Fruit fly (Drosophila melanogaster) whole organism, embryonic: ENCODE results near the gene odd.

Experiments used
- Atf-2 ChIP-seq: fragments of 200-800 bp; sonication (Bioruptor generic); optimal IDR thresholded peaks from 2 replicates; lab custom pipeline; 2016; ENCODE audit warnings: missing biosample characterization, missing genetic modification characterization
- Awh ChIP-seq: fragments of 200-800 bp; sonication (Bioruptor generic); IDR thresholded peaks from 2 replicates; pipeline ENCODE4, ENCODE4 v1.3.6; 2022; ENCODE audit warnings: missing biosample characterization, missing genetic modification characterization
- Bteb2 ChIP-seq: fragments of 200-800 bp; sonication (Bioruptor generic); optimal IDR thresholded peaks from 2 replicates; lab custom pipeline; 2016; ENCODE audit warnings: missing biosample characterization, missing genetic modification characterization
- CG10274 ChIP-seq: fragments of 200-800 bp; sonication (Bioruptor generic); optimal IDR thresholded peaks from 3 replicates; lab custom pipeline; 2017; ENCODE audit warnings: missing biosample characterization, mild to moderate bottlenecking, missing genetic modification characterization
- CG10321 ChIP-seq: fragments of 200-800 bp; sonication (Bioruptor generic); IDR thresholded peaks from 2 replicates; pipeline ENCODE4 v1.3.6; 2022; ENCODE audit warnings: missing biosample characterization, missing genetic modification characterization
- CG10462 ChIP-seq: fragments of 200-800 bp; sonication (Bioruptor generic); optimal IDR thresholded peaks from 2 replicates; lab custom pipeline; 2016; ENCODE audit warnings: missing biosample characterization, missing genetic modification characterization
- CG10543 ChIP-seq: fragments of 200-800 bp; sonication (Bioruptor generic); optimal IDR thresholded peaks from 3 replicates; lab custom pipeline; 2017; ENCODE audit warnings: missing biosample characterization, mild to moderate bottlenecking, missing genetic modification characterization, moderate library complexity
- CG13123 ChIP-seq: fragments of 200-800 bp; sonication (Bioruptor generic); optimal IDR thresholded peaks from 2 replicates; lab custom pipeline; 2016; ENCODE audit warnings: missing biosample characterization, missing genetic modification characterization
- CG13775 ChIP-seq: fragments of 200-800 bp; sonication (Bioruptor generic); optimal IDR thresholded peaks from 3 replicates; lab custom pipeline; 2017; ENCODE audit warnings: missing biosample characterization, mild to moderate bottlenecking, missing genetic modification characterization
- CG15073 ChIP-seq: fragments of 200-800 bp; sonication (Bioruptor generic); optimal IDR thresholded peaks from 2 replicates; lab custom pipeline; 2016; ENCODE audit warnings: missing biosample characterization, missing genetic modification characterization
- CG15479 ChIP-seq: fragments of 200-800 bp; sonication (Bioruptor generic); optimal IDR thresholded peaks from 3 replicates; lab custom pipeline; 2019; ENCODE audit warnings: missing biosample characterization, mild to moderate bottlenecking, missing genetic modification characterization, moderate library complexity
- CG15514 ChIP-seq: fragments of 200-800 bp; sonication (Bioruptor generic); optimal IDR thresholded peaks from 3 replicates; lab custom pipeline; 2017; ENCODE audit warnings: missing biosample characterization, missing genetic modification characterization, mild to moderate bottlenecking, moderate library complexity, missing genetic modification reagents
- CG17385 ChIP-seq: fragments of 200-800 bp; sonication (Bioruptor generic); optimal IDR thresholded peaks from 3 replicates; lab custom pipeline; 2018; ENCODE audit warnings: missing biosample characterization, mild to moderate bottlenecking, missing genetic modification characterization
- CG18764 ChIP-seq: fragments of 200-800 bp; sonication (Bioruptor generic); optimal IDR thresholded peaks from 3 replicates; lab custom pipeline; 2016; ENCODE audit warnings: missing biosample characterization, missing genetic modification characterization
- CG30431 ChIP-seq: fragments of 200-800 bp; sonication (Bioruptor generic); optimal IDR thresholded peaks from 2 replicates; lab custom pipeline; 2017; ENCODE audit warnings: missing biosample characterization, missing genetic modification characterization
- CG32772 ChIP-seq: fragments of 200-800 bp; sonication (Bioruptor generic); IDR thresholded peaks from 2 replicates; pipeline ENCODE4 v1.3.6; 2022; ENCODE audit warnings: missing biosample characterization, missing genetic modification characterization
- CG4328 ChIP-seq: fragments of 200-800 bp; sonication (Bioruptor generic); optimal IDR thresholded peaks from 3 replicates; lab custom pipeline; 2017; ENCODE audit warnings: missing biosample characterization, missing genetic modification reagents, missing genetic modification characterization
- CG6654 ChIP-seq: fragments of 200-800 bp; sonication (Bioruptor generic); optimal IDR thresholded peaks from 2 replicates; lab custom pipeline; 2017; ENCODE audit warnings: missing biosample characterization, mild to moderate bottlenecking, missing genetic modification characterization
- CG7745 ChIP-seq: fragments of 200-800 bp; sonication (Bioruptor generic); optimal IDR thresholded peaks from 2 replicates; lab custom pipeline; 2018; ENCODE audit warnings: missing biosample characterization, mild to moderate bottlenecking, missing genetic modification characterization, moderate library complexity
- CG8290 ChIP-seq, 3 experiments: fragments of 200-800 bp; sonication (Bioruptor generic); optimal IDR thresholded peaks; 2 replicates each; lab custom pipeline; 2016 to 2019; ENCODE audit warnings: missing biosample characterization in 3 of 3, missing genetic modification characterization in 3 of 3, mild to moderate bottlenecking in 2 of 3, moderate library complexity in 1 of 3
- CG8388 ChIP-seq: fragments of 200-800 bp; sonication (Bioruptor generic); optimal IDR thresholded peaks from 2 replicates; lab custom pipeline; 2019; ENCODE audit warnings: missing biosample characterization, mild to moderate bottlenecking, missing genetic modification characterization, moderate library complexity
- CG9876 ChIP-seq: fragments of 200-800 bp; sonication (Bioruptor generic); optimal IDR thresholded peaks from 2 replicates; lab custom pipeline; 2016; ENCODE audit warnings: missing biosample characterization, missing genetic modification characterization
- CoRest ChIP-seq: fragments of 200-800 bp; sonication (Bioruptor generic); optimal IDR thresholded peaks from 3 replicates; lab custom pipeline; 2018; ENCODE audit warnings: missing biosample characterization, mild to moderate bottlenecking, missing genetic modification characterization, moderate library complexity
- Dfd ChIP-seq, 2 experiments: fragments of >200 bp; optimal IDR thresholded peaks; 2 replicates each; lab custom pipeline; 2017; ENCODE audit warnings: missing biosample characterization in 2 of 2, missing genetic modification characterization in 2 of 2
- Dp ChIP-seq: fragments of 200-800 bp; sonication (Bioruptor generic); optimal IDR thresholded peaks from 2 replicates; lab custom pipeline; 2018; ENCODE audit warnings: missing biosample characterization, mild to moderate bottlenecking, missing genetic modification characterization, moderate library complexity
- MBD-R2 ChIP-seq: fragments of 200-800 bp; sonication (Bioruptor generic); IDR thresholded peaks from 2 replicates; pipeline ENCODE4 v1.3.6; 2022; ENCODE audit warnings: missing biosample characterization, missing genetic modification characterization
- Myb ChIP-seq: fragments of 200-800 bp; sonication (Bioruptor generic); optimal IDR thresholded peaks from 2 replicates; lab custom pipeline; 2016; ENCODE audit warnings: missing biosample characterization, missing genetic modification characterization
- Oaz ChIP-seq: fragments of 200-800 bp; sonication (Bioruptor generic); IDR thresholded peaks from 2 replicates; pipeline ENCODE4 v1.3.6; 2022; ENCODE audit warnings: missing biosample characterization, missing genetic modification characterization
- Opbp ChIP-seq: fragments of 200-800 bp; sonication (Bioruptor generic); IDR thresholded peaks from 3 replicates; pipeline ENCODE4 v1.3.6; 2022; ENCODE audit warnings: missing biosample characterization, missing genetic modification characterization; ENCODE audit not compliant: partially characterized antibody
- Sox100B ChIP-seq: fragments of 200-800 bp; sonication (Bioruptor generic); optimal IDR thresholded peaks from 3 replicates; lab custom pipeline; 2018; ENCODE audit warnings: missing biosample characterization, mild to moderate bottlenecking, missing genetic modification characterization
- Ssrp ChIP-seq: fragments of 200-800 bp; sonication (Bioruptor generic); optimal IDR thresholded peaks from 2 replicates; lab custom pipeline; 2018; ENCODE audit warnings: missing biosample characterization, mild to moderate bottlenecking, missing genetic modification characterization, moderate library complexity
- Trl ChIP-seq, 3 experiments: fragments of >200 bp in 2 of 3; fragments of 200-800 bp in 1 of 3; sonication (Bioruptor generic) in 1 of 3; optimal IDR thresholded peaks; 2 replicates in 1 of 3; 3 replicates in 2 of 3; lab custom pipeline; 2016 to 2017; ENCODE audit warnings: missing biosample characterization in 1 of 3, missing genetic modification characterization in 1 of 3
- al ChIP-seq: fragments of 200-800 bp; sonication (Bioruptor generic); IDR thresholded peaks from 2 replicates; pipeline ENCODE4 v1.3.6; 2022; ENCODE audit warnings: missing biosample characterization, missing genetic modification characterization
- br ChIP-seq: fragments of >200 bp; optimal IDR thresholded peaks from 2 replicates; lab custom pipeline; 2017
- gfzf ChIP-seq: fragments of 200-800 bp; sonication (Bioruptor generic); optimal IDR thresholded peaks from 2 replicates; lab custom pipeline; 2016; ENCODE audit warnings: missing biosample characterization, mild to moderate bottlenecking, missing genetic modification characterization, moderate library complexity
- gro ChIP-seq: fragments of 200-800 bp; sonication (Bioruptor generic); optimal IDR thresholded peaks from 2 replicates; lab custom pipeline; 2016; ENCODE audit warnings: missing biosample characterization, missing genetic modification characterization
- hb ChIP-seq: fragments of 200-800 bp; sonication (Bioruptor generic); IDR thresholded peaks from 3 replicates; pipeline ENCODE4 v1.3.6; 2022; ENCODE audit warnings: missing biosample characterization, missing genetic modification characterization; ENCODE audit not compliant: partially characterized antibody
- jumu ChIP-seq: fragments of 200-800 bp; sonication (Bioruptor generic); optimal IDR thresholded peaks from 3 replicates; lab custom pipeline; 2016; ENCODE audit warnings: missing biosample characterization, missing genetic modification characterization
- lab ChIP-seq: fragments of 200-800 bp; sonication (Bioruptor generic); optimal IDR thresholded peaks from 3 replicates; lab custom pipeline; 2017; ENCODE audit warnings: missing biosample characterization, missing genetic modification characterization, mild to moderate bottlenecking, moderate library complexity, missing genetic modification reagents
- mam ChIP-seq: fragments of 200-800 bp; sonication (Bioruptor generic); optimal IDR thresholded peaks from 3 replicates; lab custom pipeline; 2016; ENCODE audit warnings: missing biosample characterization, missing genetic modification characterization
- nom ChIP-seq: fragments of 200-800 bp; sonication (Bioruptor generic); optimal IDR thresholded peaks from 2 replicates; lab custom pipeline; 2017; ENCODE audit warnings: missing biosample characterization, missing genetic modification characterization, mild to moderate bottlenecking, moderate library complexity, missing genetic modification reagents
- pfk ChIP-seq: fragments of 200-800 bp; sonication (Bioruptor generic); optimal IDR thresholded peaks from 2 replicates; lab custom pipeline; 2018; ENCODE audit warnings: missing biosample characterization, mild to moderate bottlenecking, missing genetic modification characterization, moderate library complexity
- salm ChIP-seq: fragments of 200-800 bp; sonication (Bioruptor generic); optimal IDR thresholded peaks from 2 replicates; lab custom pipeline; 2018; ENCODE audit warnings: missing biosample characterization, mild to moderate bottlenecking, missing genetic modification characterization
- slbo ChIP-seq: fragments of 200-800 bp; sonication (Bioruptor generic); IDR thresholded peaks from 2 replicates; pipeline ENCODE4 v1.3.6; 2022; ENCODE audit warnings: missing biosample characterization, missing genetic modification characterization
- sob ChIP-seq: fragments of 200-800 bp; sonication (Bioruptor generic); IDR thresholded peaks from 2 replicates; pipeline ENCODE4 v1.3.6; 2022; ENCODE audit warnings: missing biosample characterization, missing genetic modification characterization
- stc ChIP-seq: fragments of 200-800 bp; sonication (Bioruptor generic); IDR thresholded peaks from 2 replicates; pipeline ENCODE4 v1.3.6; 2022; ENCODE audit warnings: missing biosample characterization, missing genetic modification characterization
- twi ChIP-seq: fragments of 200-800 bp; optimal IDR thresholded peaks from 2 replicates; lab custom pipeline; 2019; ENCODE audit warnings: missing biosample characterization, mild to moderate bottlenecking, missing genetic modification characterization, moderate library complexity
- tx ChIP-seq: fragments of 200-800 bp; sonication (Bioruptor generic); optimal IDR thresholded peaks from 2 replicates; lab custom pipeline; 2016; ENCODE audit warnings: missing biosample characterization, missing genetic modification characterization
- vfl ChIP-seq: fragments of 200-800 bp; sonication (Bioruptor generic); optimal IDR thresholded peaks from 2 replicates; lab custom pipeline; 2016; ENCODE audit warnings: missing biosample characterization, missing genetic modification characterization

Gene odd

dm6 chr2L:3573172-3573755 is 33.3 kb downstream of the odd start (continued):
- TF ChIP-seq Dp (GFP tag; lab: Kevin White, UChicago) (no peak), stc (peak; percentile 61), gro (no peak), CG10462 (GFP tag; lab: Kevin White, UChicago) (peak; percentile 52), Dfd (GFP tag; optimal IDR thresholded peaks at IDR 0.05; lab: Kevin White, UChicago) (no peak), tx (GFP tag; lab: Kevin White, UChicago) (peak; percentile 55), CG7745 (tag; lab: Kevin White, UChicago) (no peak), pfk (GFP tag; lab: Kevin White, UChicago) (no peak), twi (tag; lab: Kevin White, UChicago) (peak; percentile 13), CG15479 (no peak), hb (GFP tag; lab: Robert Waterston, UW) (no peak), CG30431 (GFP tag; lab: Kevin White, UChicago) (peak; percentile 60), Awh (GFP tag; lab: Robert Waterston, UW) (no peak), CG10321 (GFP tag; lab: Robert Waterston, UW) (no peak), vfl (GFP tag; lab: Kevin White, UChicago) (no peak), MBD-R2 (GFP tag; lab: Robert Waterston, UW) (no peak), Bteb2 (GFP tag; lab: Kevin White, UChicago) (no peak), CG8290 (GFP tag; optimal IDR thresholded peaks at IDR 0.05; lab: Kevin White, UChicago) (no peak), CG8290 (tag; optimal IDR thresholded peaks at IDR 0.05; lab: Kevin White, UChicago) (peak in 1 of 2 experiments; percentile 35), CG6654 (peak; percentile 12), CG10274 (GFP tag; lab: Kevin White, UChicago) (peak; percentile 29), CG13123 (GFP tag; lab: Kevin White, UChicago) (no peak), Atf-2 (GFP tag; lab: Kevin White, UChicago) (peak; percentile 30), al (peak; percentile 22; the same call in 1 of the 2 replicates), mam (GFP tag; lab: Kevin White, UChicago) (peak; percentile 55), CG8388 (peak; percentile 71), CoRest (tag; lab: Kevin White, UChicago) (peak; percentile 82), br (lab: Kevin White, UChicago) (no peak), Trl (optimal IDR thresholded peaks at IDR 0.05; lab: Kevin White, UChicago) (peak; percentile 15 to 18), Trl (GFP tag; optimal IDR thresholded peaks at IDR 0.05; lab: Kevin White, UChicago) (peak; percentile 46), gfzf (GFP tag; lab: Kevin White, UChicago) (no peak), jumu (GFP tag; lab: Kevin White, UChicago) (peak; percentile 53), lab (GFP tag; lab: Kevin White, UChicago) (peak; percentile 63), slbo (peak; percentile 45), Opbp (GFP tag; lab: Robert Waterston, UW) (0 out of 3 replicates have a peak, but pooled peaks have one; percentile 17), Sox100B (GFP tag; lab: Kevin White, UChicago) (peak; percentile 27), Ssrp (tag; lab: Kevin White, UChicago) (peak; percentile 82), CG17385 (GFP tag; lab: Kevin White, UChicago) (peak; percentile 56), salm (tag; lab: Kevin White, UChicago) (peak; percentile 31), CG4328 (peak; percentile 24), sob (GFP tag; lab: Robert Waterston, UW) (peak; percentile 78), CG10543 (no peak), CG15514 (GFP tag; lab: Kevin White, UChicago) (no peak), CG13775 (GFP tag; lab: Kevin White, UChicago) (peak; percentile 44), Oaz (peak; percentile 53; the same call in 1 of the 2 replicates), CG18764 (GFP tag; lab: Kevin White, UChicago) (no peak), CG32772 (GFP tag; lab: Robert Waterston, UW) (peak; percentile 44; the same call in 1 of the 2 replicates), Myb (GFP tag; lab: Kevin White, UChicago) (peak; percentile 30), nom (GFP tag; lab: Kevin White, UChicago) (no peak), CG15073 (GFP tag; lab: Kevin White, UChicago) (no peak), CG9876 (no peak)
